Fruit fly (Drosophila melanogaster): ENCODE data around the gene Rel.

DNA sequence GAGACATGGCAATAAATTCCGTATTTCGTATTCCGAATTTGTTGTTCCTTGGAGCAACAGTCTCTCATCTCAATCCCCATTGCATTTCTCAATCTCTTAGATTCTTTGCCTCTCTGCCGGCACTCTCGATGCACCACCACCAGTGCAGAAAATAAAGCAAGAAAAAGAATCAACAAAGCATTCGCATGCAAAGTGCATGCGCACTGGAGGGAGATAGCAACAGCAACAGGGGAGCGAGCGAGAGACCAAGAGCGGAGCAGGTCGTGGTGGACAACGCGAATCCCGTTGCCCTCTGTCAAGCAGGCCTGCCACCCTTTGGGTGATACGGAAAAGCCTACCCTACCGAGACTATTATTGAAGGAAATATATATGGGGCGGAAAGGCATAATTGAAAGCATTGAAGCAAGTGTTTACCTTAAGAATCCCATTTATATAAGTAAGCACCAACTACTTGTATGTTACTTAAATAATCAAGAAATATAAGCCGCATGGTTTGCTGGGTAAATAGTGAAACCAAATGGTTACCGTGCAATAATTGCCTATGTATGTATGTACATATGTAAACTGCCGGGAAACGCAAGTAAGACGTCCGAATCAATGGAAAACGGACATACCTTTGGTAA, 8.7 kb upstream of the Rel start:
- TF ChIP-seq CG12391 (tag; optimal IDR thresholded peaks at IDR 0.05): no peak
- no peak for TF ChIP-seq CG10209 (GFP tag; optimal IDR thresholded peaks at IDR 0.05)
- no peak for TF ChIP-seq MESR4 (GFP tag; optimal IDR thresholded peaks at IDR 0.05)
- no peak for TF ChIP-seq sens-2 (GFP tag; IDR thresholded peaks at IDR 0.05)
- no peak for TF ChIP-seq CG12744 (GFP tag; optimal IDR thresholded peaks at IDR 0.05)
- TF ChIP-seq Neu2 (GFP tag; optimal IDR thresholded peaks at IDR 0.05; ENCODE audit: borderline replicate concordance): no peak
